Fruit fly (Drosophila melanogaster) whole organism, embryonic: Measurements from ENCODE around the gene CG33795.

Experiments used
- Atf3 ChIP-seq: fragments of 200-800 bp; sonication (Bioruptor generic); optimal IDR thresholded peaks from 3 replicates; lab custom pipeline; 2016; ENCODE audit warnings: missing biosample characterization, missing genetic modification characterization
- Atf6 ChIP-seq: fragments of 200-800 bp; sonication (Bioruptor generic); IDR thresholded peaks from 2 replicates; pipeline ENCODE4 v1.3.6; 2022; ENCODE audit warnings: missing biosample characterization, missing genetic modification characterization
- Bdp1 ChIP-seq: fragments of 200-800 bp; sonication (Bioruptor generic); optimal IDR thresholded peaks from 3 replicates; lab custom pipeline; 2016; ENCODE audit warnings: missing biosample characterization, missing genetic modification characterization
- Bteb2 ChIP-seq: fragments of 200-800 bp; sonication (Bioruptor generic); optimal IDR thresholded peaks from 2 replicates; lab custom pipeline; 2016; ENCODE audit warnings: missing biosample characterization, missing genetic modification characterization
- CG12391 ChIP-seq: fragments of 200-800 bp; sonication (Bioruptor generic); optimal IDR thresholded peaks from 3 replicates; lab custom pipeline; 2018; ENCODE audit warnings: missing biosample characterization, mild to moderate bottlenecking, missing genetic modification characterization, moderate library complexity
- CG12769 ChIP-seq: fragments of 200-800 bp; sonication (Bioruptor generic); optimal IDR thresholded peaks from 2 replicates; lab custom pipeline; 2019; ENCODE audit warnings: missing biosample characterization, mild to moderate bottlenecking, missing genetic modification characterization, moderate library complexity
- CG13775 ChIP-seq: fragments of 200-800 bp; sonication (Bioruptor generic); optimal IDR thresholded peaks from 3 replicates; lab custom pipeline; 2017; ENCODE audit warnings: missing biosample characterization, mild to moderate bottlenecking, missing genetic modification characterization
- CG15514 ChIP-seq: fragments of 200-800 bp; sonication (Bioruptor generic); optimal IDR thresholded peaks from 3 replicates; lab custom pipeline; 2017; ENCODE audit warnings: missing biosample characterization, missing genetic modification characterization, mild to moderate bottlenecking, moderate library complexity, missing genetic modification reagents
- CG17912 ChIP-seq: fragments of 200-800 bp; sonication (Bioruptor generic); optimal IDR thresholded peaks from 2 replicates; lab custom pipeline; 2018; ENCODE audit warnings: missing biosample characterization, mild to moderate bottlenecking, missing genetic modification characterization
- CG18599 ChIP-seq: fragments of 200-800 bp; sonication (Bioruptor generic); optimal IDR thresholded peaks from 3 replicates; lab custom pipeline; 2017; ENCODE audit warnings: missing biosample characterization, missing genetic modification characterization, mild to moderate bottlenecking, moderate library complexity, missing genetic modification reagents
- CG2875 ChIP-seq: fragments of 200-800 bp; sonication (Bioruptor generic); optimal IDR thresholded peaks from 2 replicates; lab custom pipeline; 2017; ENCODE audit warnings: missing biosample characterization, mild to moderate bottlenecking, missing genetic modification characterization, missing genetic modification reagents
- CG3163 ChIP-seq: fragments of 200-800 bp; sonication (Bioruptor generic); optimal IDR thresholded peaks from 3 replicates; lab custom pipeline; 2016; ENCODE audit warnings: missing biosample characterization, missing genetic modification characterization
- CG3407 ChIP-seq: fragments of 200-800 bp; sonication (Bioruptor generic); optimal IDR thresholded peaks from 2 replicates; lab custom pipeline; 2018; ENCODE audit warnings: missing biosample characterization, mild to moderate bottlenecking, missing genetic modification characterization
- CG34422 ChIP-seq: fragments of 200-800 bp; sonication (Bioruptor generic); IDR thresholded peaks from 3 replicates; pipeline ENCODE4 v1.3.6; 2022; ENCODE audit warnings: missing biosample characterization, missing genetic modification characterization
- CG3726 ChIP-seq: fragments of 200-800 bp; sonication (Bioruptor generic); IDR thresholded peaks from 3 replicates; pipeline ENCODE4, ENCODE4 v1.3.6; 2022; ENCODE audit warnings: missing biosample characterization, missing genetic modification characterization
- CG4360 ChIP-seq: fragments of 200-800 bp; sonication (Bioruptor generic); IDR thresholded peaks from 2 replicates; pipeline ENCODE4 v1.3.6; 2022; ENCODE audit warnings: missing biosample characterization, missing genetic modification characterization
- CG4730 ChIP-seq: fragments of 200-800 bp; sonication (Bioruptor generic); IDR thresholded peaks from 2 replicates; pipeline ENCODE4 v1.3.6; 2022; ENCODE audit warnings: missing biosample characterization, missing genetic modification characterization
- CG9876 ChIP-seq: fragments of 200-800 bp; sonication (Bioruptor generic); optimal IDR thresholded peaks from 2 replicates; lab custom pipeline; 2016; ENCODE audit warnings: missing biosample characterization, missing genetic modification characterization
- D ChIP-seq, 2 experiments: fragments of 200-800 bp in 1 of 2; fragments of >200 bp in 1 of 2; sonication (Bioruptor generic) in 1 of 2; optimal IDR thresholded peaks; 2 replicates in 1 of 2; 3 replicates in 1 of 2; lab custom pipeline; 2017; ENCODE audit warnings: mild to moderate bottlenecking in 1 of 2, missing biosample characterization in 1 of 2, missing genetic modification characterization in 1 of 2, missing genetic modification reagents in 1 of 2
- Dbx ChIP-seq: fragments of 200-800 bp; sonication (Bioruptor generic); IDR thresholded peaks from 3 replicates; pipeline ENCODE4 v1.3.6; 2022; ENCODE audit warnings: missing biosample characterization, missing genetic modification characterization
- Deaf1 ChIP-seq: fragments of 200-800 bp; optimal IDR thresholded peaks from 3 replicates; lab custom pipeline; 2019; ENCODE audit warnings: missing biosample characterization, mild to moderate bottlenecking, missing genetic modification characterization, moderate library complexity
- Elba2 ChIP-seq: fragments of 200-800 bp; sonication (Bioruptor generic); optimal IDR thresholded peaks from 3 replicates; lab custom pipeline; 2016; ENCODE audit warnings: missing biosample characterization, missing genetic modification characterization
- Ets97D ChIP-seq: fragments of 200-800 bp; sonication (Bioruptor generic); optimal IDR thresholded peaks from 3 replicates; lab custom pipeline; 2016; ENCODE audit warnings: missing biosample characterization, missing genetic modification characterization
- GATAe ChIP-seq: fragments of 200-800 bp; sonication (Bioruptor generic); conservative IDR thresholded peaks from 2 replicates; pipeline ENCODE4 v1.3.6; 2022; ENCODE audit warnings: missing biosample characterization, missing genetic modification characterization
- H2.0 ChIP-seq: fragments of 200-800 bp; sonication (Bioruptor generic); IDR thresholded peaks from 2 replicates; pipeline ENCODE4 v1.3.6; 2022; ENCODE audit warnings: missing biosample characterization, missing genetic modification characterization
- Lim3 ChIP-seq: fragments of 200-800 bp; sonication (Bioruptor generic); IDR thresholded peaks from 2 replicates; pipeline ENCODE4 v1.3.6; 2022; ENCODE audit warnings: missing biosample characterization, missing genetic modification characterization
- Meics ChIP-seq: fragments of 200-800 bp; sonication (Bioruptor generic); optimal IDR thresholded peaks from 2 replicates; lab custom pipeline; 2017; ENCODE audit warnings: missing biosample characterization, mild to moderate bottlenecking, missing genetic modification characterization
- Oli ChIP-seq: fragments of 200-800 bp; sonication (Bioruptor generic); optimal IDR thresholded peaks from 2 replicates; lab custom pipeline; 2018; ENCODE audit warnings: missing biosample characterization, mild to moderate bottlenecking, missing genetic modification characterization, moderate library complexity
- Opbp ChIP-seq: fragments of 200-800 bp; sonication (Bioruptor generic); IDR thresholded peaks from 3 replicates; pipeline ENCODE4 v1.3.6; 2022; ENCODE audit warnings: missing biosample characterization, missing genetic modification characterization; ENCODE audit not compliant: partially characterized antibody
- Vsx1 ChIP-seq: fragments of 200-800 bp; sonication (Bioruptor generic); optimal IDR thresholded peaks from 2 replicates; lab custom pipeline; 2017; ENCODE audit warnings: missing biosample characterization, mild to moderate bottlenecking, missing genetic modification characterization, missing genetic modification reagents
- abd-A ChIP-seq: fragments of 200-800 bp; sonication (Bioruptor generic); optimal IDR thresholded peaks from 3 replicates; lab custom pipeline; 2019; ENCODE audit warnings: missing biosample characterization, mild to moderate bottlenecking, missing genetic modification characterization, moderate library complexity
- crol ChIP-seq: fragments of 200-800 bp; sonication (Bioruptor generic); IDR thresholded peaks from 2 replicates; pipeline ENCODE4 v1.3.6; 2022; ENCODE audit warnings: missing biosample characterization, missing genetic modification characterization
- cwo ChIP-seq: fragments of 200-800 bp; sonication (Bioruptor generic); optimal IDR thresholded peaks from 3 replicates; lab custom pipeline; 2017; ENCODE audit warnings: missing biosample characterization, missing genetic modification characterization, mild to moderate bottlenecking, moderate library complexity, missing genetic modification reagents
- dati ChIP-seq: fragments of 200-800 bp; sonication (Bioruptor generic); IDR thresholded peaks from 2 replicates; pipeline ENCODE4 v1.3.6; 2022; ENCODE audit warnings: missing biosample characterization, missing genetic modification characterization
- disco-r ChIP-seq: fragments of 200-800 bp; sonication (Bioruptor generic); optimal IDR thresholded peaks from 2 replicates; lab custom pipeline; 2016; ENCODE audit warnings: missing biosample characterization, missing genetic modification characterization
- fd64A ChIP-seq: fragments of 200-800 bp; sonication (Bioruptor generic); optimal IDR thresholded peaks from 3 replicates; lab custom pipeline; 2018; ENCODE audit warnings: missing biosample characterization, mild to moderate bottlenecking, missing genetic modification characterization
- fu2 ChIP-seq: fragments of 200-800 bp; sonication (Bioruptor generic); optimal IDR thresholded peaks from 2 replicates; lab custom pipeline; 2016; ENCODE audit warnings: missing biosample characterization, missing genetic modification characterization
- gcm ChIP-seq: fragments of 200-800 bp; sonication (Bioruptor generic); optimal IDR thresholded peaks from 2 replicates; lab custom pipeline; 2019; ENCODE audit warnings: missing biosample characterization, mild to moderate bottlenecking, missing genetic modification characterization, moderate library complexity
- h ChIP-seq: fragments of >200 bp; optimal IDR thresholded peaks from 2 replicates; lab custom pipeline; 2017
- knrl ChIP-seq: fragments of 200-800 bp; sonication (Bioruptor generic); IDR thresholded peaks from 3 replicates; pipeline ENCODE4 v1.3.6; 2022; ENCODE audit warnings: missing biosample characterization, missing genetic modification characterization; ENCODE audit not compliant: partially characterized antibody
- pan ChIP-seq, 4 experiments: fragments of >200 bp in 3 of 4; fragments of 200-800 bp in 1 of 4; sonication (Bioruptor generic) in 1 of 4; optimal IDR thresholded peaks in 3 of 4; IDR thresholded peaks in 1 of 4; 2 replicates each; pipeline versions ENCODE4 v1.3.6 to Lab custom; 2017 to 2022; ENCODE audit warnings: missing biosample characterization in 2 of 4, missing genetic modification characterization in 2 of 4, mixed read lengths in 1 of 4
- pb ChIP-seq: fragments of 200-800 bp; sonication (Bioruptor generic); optimal IDR thresholded peaks from 3 replicates; lab custom pipeline; 2016; ENCODE audit warnings: missing biosample characterization, missing genetic modification characterization
- peb ChIP-seq: fragments of 200-800 bp; sonication (Bioruptor generic); IDR thresholded peaks from 2 replicates; pipeline ENCODE4 v1.3.6; 2022; ENCODE audit warnings: missing biosample characterization, missing genetic modification characterization
- pzg ChIP-seq: fragments of 200-800 bp; sonication (Bioruptor generic); optimal IDR thresholded peaks from 3 replicates; lab custom pipeline; 2018; ENCODE audit warnings: missing biosample characterization, mild to moderate bottlenecking, missing genetic modification characterization, moderate library complexity
- sc ChIP-seq, 3 experiments: fragments of >200 bp in 2 of 3; fragments of 200-800 bp in 1 of 3; sonication (Bioruptor generic) in 1 of 3; optimal IDR thresholded peaks; 2 replicates in 2 of 3; 3 replicates in 1 of 3; lab custom pipeline; 2017; ENCODE audit warnings: mild to moderate bottlenecking in 1 of 3, missing biosample characterization in 1 of 3, missing genetic modification characterization in 1 of 3, missing genetic modification reagents in 1 of 3
- sens ChIP-seq: fragments of 200-800 bp; sonication (Bioruptor generic); peaks from one replicate; lab custom pipeline; 2016; ENCODE audit warnings: missing biosample characterization, missing genetic modification characterization
- zen ChIP-seq: fragments of 200-800 bp; sonication (Bioruptor generic); optimal IDR thresholded peaks from 3 replicates; lab custom pipeline; 2018; ENCODE audit warnings: missing biosample characterization, mild to moderate bottlenecking, missing genetic modification characterization, moderate library complexity

Gene CG33795

DNA sequence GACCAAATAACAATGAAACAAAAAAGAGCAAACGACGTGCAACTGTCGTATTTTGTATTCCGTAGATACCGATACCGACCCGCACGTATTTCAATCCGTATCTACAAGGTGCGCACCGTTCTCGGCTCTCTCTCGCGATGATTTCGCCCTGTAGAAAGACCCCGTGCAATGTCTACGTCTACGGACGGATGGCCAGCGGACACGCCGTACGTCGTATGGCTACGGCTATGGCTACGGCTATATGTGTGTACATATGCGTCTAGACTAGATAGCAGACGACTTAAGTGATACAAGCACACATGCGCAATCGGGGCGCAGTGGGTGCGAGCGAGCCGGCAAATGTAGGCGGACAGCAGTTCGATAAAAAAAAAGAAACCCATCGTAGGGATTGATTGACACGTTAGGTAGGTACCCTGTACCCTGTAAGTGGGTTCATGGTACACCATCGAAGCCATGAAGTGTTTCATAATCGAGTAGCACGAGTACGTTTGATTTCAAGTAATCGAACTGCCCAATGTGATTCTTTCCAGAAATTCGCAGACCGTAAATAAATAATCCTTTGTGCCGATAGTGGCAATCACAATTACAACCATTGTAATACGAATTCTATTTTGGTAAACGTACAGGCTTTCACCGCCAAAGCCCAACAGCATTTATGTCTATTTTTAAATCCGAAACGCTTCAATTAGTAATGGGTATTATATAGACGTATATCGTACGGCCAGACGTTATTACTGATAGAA, 21.6 kb downstream of the CG33795 start (continued):
- TF ChIP-seq CG4360 (GFP tag; lab: Robert Waterston, UW) (no peak), cwo (peak; percentile 74), fd64A (GFP tag; lab: Kevin White, UChicago) (no peak), H2.0 (GFP tag; lab: Robert Waterston, UW) (no peak), fu2 (GFP tag; lab: Kevin White, UChicago) (peak; percentile 32), Dbx (GFP tag; lab: Robert Waterston, UW) (no peak)
- TF ChIP-seq, all 482 proteins: peak for 115

DNA sequence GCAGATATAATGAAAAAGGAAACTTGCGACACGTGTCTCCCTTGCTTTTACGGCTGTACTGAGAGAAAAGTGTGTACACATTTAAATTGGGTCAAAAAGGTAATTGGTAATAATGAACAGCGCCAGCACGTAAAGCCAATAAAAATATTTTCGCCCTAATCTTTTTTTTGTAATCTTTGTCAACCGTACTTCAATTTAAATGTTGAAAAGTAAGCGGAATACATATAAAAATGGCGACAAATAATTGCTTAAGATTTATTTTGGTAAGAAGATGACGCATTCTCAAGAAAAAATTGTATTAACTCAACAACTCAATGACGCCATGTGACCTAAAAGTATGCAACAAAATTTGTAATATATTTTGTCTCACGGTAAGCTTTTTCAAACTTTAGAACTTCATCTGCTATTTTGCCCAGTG, 23.4 kb downstream of the CG33795 start:
- TF ChIP-seq Opbp (GFP tag; lab: Robert Waterston, UW) (no peak), CG12391 (tag; lab: Kevin White, UChicago) (peak; percentile 18), Bteb2 (GFP tag; lab: Kevin White, UChicago) (no peak), abd-A (no peak), CG12769 (tag; lab: Kevin White, UChicago) (no peak), CG4730 (no peak), Oli (tag; lab: Kevin White, UChicago) (peak; percentile 39), CG3726 (no peak), Lim3 (GFP tag; lab: Robert Waterston, UW) (no peak), gcm (GFP tag; lab: Kevin White, UChicago) (no peak), Ets97D (GFP tag; lab: Kevin White, UChicago) (no peak), dati (no peak), h (lab: Kevin White, UChicago) (no peak), knrl (GFP tag; lab: Robert Waterston, UW) (no peak), disco-r (GFP tag; lab: Kevin White, UChicago) (no peak), Vsx1 (GFP tag; lab: Kevin White, UChicago) (no peak), Meics (GFP tag; lab: Kevin White, UChicago) (peak; percentile 70), CG3163 (GFP tag; lab: Kevin White, UChicago) (no peak), peb (GFP tag; lab: Robert Waterston, UW) (no peak), CG9876 (GFP tag; lab: Kevin White, UChicago) (no peak), Elba2 (GFP tag; lab: Kevin White, UChicago) (no peak), CG17912 (no peak), CG18599 (GFP tag; lab: Kevin White, UChicago) (peak; percentile 68), Deaf1 (tag; lab: Kevin White, UChicago) (no peak), pb (GFP tag; lab: Kevin White, UChicago) (no peak), CG13775 (GFP tag; lab: Kevin White, UChicago) (no peak), Atf6 (GFP tag; lab: Robert Waterston, UW) (no peak), CG34422 (GFP tag; lab: Robert Waterston, UW) (no peak), CG2875 (GFP tag; lab: Kevin White, UChicago) (no peak), GATAe (GFP tag; lab: Robert Waterston, UW) (no peak), D (optimal IDR thresholded peaks at IDR 0.05; lab: Kevin White, UChicago) (no peak), D (GFP tag; optimal IDR thresholded peaks at IDR 0.05; lab: Kevin White, UChicago) (no peak), sens (peak; percentile 83), Atf3 (GFP tag; lab: Kevin White, UChicago) (peak; percentile 9), zen (tag; lab: Kevin White, UChicago) (no peak), pzg (GFP tag; lab: Kevin White, UChicago) (no peak), Bdp1 (GFP tag; lab: Kevin White, UChicago) (no peak), CG15514 (GFP tag; lab: Kevin White, UChicago) (peak; percentile 17), pan (optimal IDR thresholded peaks at IDR 0.05; lab: Kevin White, UChicago) (no peak), pan (GFP tag; optimal IDR thresholded peaks at IDR 0.05 in 1 of 2, IDR thresholded peaks at IDR 0.05 in 1 of 2) (no peak), sc (optimal IDR thresholded peaks at IDR 0.05; lab: Kevin White, UChicago) (no peak), sc (GFP tag; optimal IDR thresholded peaks at IDR 0.05; lab: Kevin White, UChicago) (no peak), CG3407 (no peak), crol (no peak)
